Worm (Caenorhabditis elegans) whole organism, L2 larva: ENCODE data around the gene oac-1.

Experiments used
- C34F6.9 ChIP-seq: fragments of 150-350 bp; optimal IDR thresholded peaks from 2 replicates; lab custom pipeline; 2014; ENCODE audit warnings: missing biosample characterization, missing genetic modification characterization
- F13H6.1 ChIP-seq: sonication (generic microtip); optimal IDR thresholded peaks from 2 replicates; lab custom pipeline; 2016; ENCODE audit warnings: missing genetic modification characterization, missing compliant biosample characterization
- R02D3.7 ChIP-seq: fragments of 150-350 bp; optimal IDR thresholded peaks from 2 replicates; lab custom pipeline; 2014; ENCODE audit warnings: missing biosample characterization, missing genetic modification characterization
- alr-1 ChIP-seq: fragments of 150-350 bp; optimal IDR thresholded peaks from 2 replicates; lab custom pipeline; 2014; ENCODE audit warnings: missing biosample characterization, missing genetic modification characterization
- ama-1 ChIP-seq: fragments of 150-350 bp; optimal IDR thresholded peaks from 2 replicates; lab custom pipeline; 2018; ENCODE audit warnings: inconsistent platforms
- blmp-1 ChIP-seq: sonication (generic microtip); optimal IDR thresholded peaks from 2 replicates; lab custom pipeline; 2017; ENCODE audit warnings: missing genetic modification characterization, mild to moderate bottlenecking, missing compliant biosample characterization, antibody characterized with exemption, moderate library complexity; ENCODE audit not compliant: insufficient read depth
- ceh-16 ChIP-seq: fragments of 150-350 bp; optimal IDR thresholded peaks from 2 replicates; lab custom pipeline; 2014; ENCODE audit warnings: missing biosample characterization, missing genetic modification characterization
- ceh-82 ChIP-seq: fragments of 150-350 bp; optimal IDR thresholded peaks from 2 replicates; lab custom pipeline; 2014; ENCODE audit warnings: missing biosample characterization, missing genetic modification characterization
- crh-2 ChIP-seq: sonication (generic microtip); optimal IDR thresholded peaks from 2 replicates; lab custom pipeline; 2017; ENCODE audit warnings: missing biosample characterization, missing genetic modification characterization
- egl-27 ChIP-seq: sonication (generic microtip); optimal IDR thresholded peaks from 3 replicates; lab custom pipeline; 2017; ENCODE audit warnings: missing biosample characterization, missing genetic modification reagents, missing genetic modification characterization
- elt-1 ChIP-seq: fragments of 150-350 bp; optimal IDR thresholded peaks from 2 replicates; lab custom pipeline; 2014; ENCODE audit warnings: missing biosample characterization, missing genetic modification characterization
- elt-3 ChIP-seq: sonication (generic microtip); optimal IDR thresholded peaks from 2 replicates; lab custom pipeline; 2017; ENCODE audit warnings: missing biosample characterization, missing genetic modification characterization
- fos-1 ChIP-seq: fragments of 150-350 bp; optimal IDR thresholded peaks from 2 replicates; lab custom pipeline; 2014; ENCODE audit warnings: missing biosample characterization, missing genetic modification characterization
- gmeb-1 ChIP-seq: fragments of 150-350 bp; optimal IDR thresholded peaks from 2 replicates; lab custom pipeline; 2014; ENCODE audit warnings: missing biosample characterization, missing genetic modification characterization
- lin-11 ChIP-seq: fragments of 150-350 bp; sonication (generic microtip); optimal IDR thresholded peaks from 2 replicates; lab custom pipeline; 2014; ENCODE audit warnings: missing biosample characterization, missing genetic modification characterization, inconsistent platforms, mixed read lengths
- lin-39 ChIP-seq: fragments of 150-350 bp; optimal IDR thresholded peaks from 2 replicates; lab custom pipeline; 2014; ENCODE audit warnings: missing biosample characterization, missing genetic modification reagents, missing genetic modification characterization
- lsy-2 ChIP-seq, 2 experiments: fragments of 150-350 bp in 1 of 2; sonication (generic microtip) in 1 of 2; optimal IDR thresholded peaks; 2 replicates each; lab custom pipeline; 2014 to 2017; ENCODE audit warnings: missing biosample characterization in 2 of 2, missing genetic modification characterization in 2 of 2
- mdl-1 ChIP-seq, 2 experiments: fragments of 150-350 bp in 1 of 2; sonication (generic microtip) in 1 of 2; optimal IDR thresholded peaks; 2 replicates each; lab custom pipeline; 2017; ENCODE audit warnings: missing biosample characterization in 2 of 2, missing genetic modification characterization in 2 of 2
- nhr-10 ChIP-seq: sonication (generic microtip); optimal IDR thresholded peaks from 2 replicates; lab custom pipeline; 2017; ENCODE audit warnings: missing biosample characterization, missing genetic modification characterization
- nhr-11 ChIP-seq: fragments of 150-350 bp; optimal IDR thresholded peaks from 2 replicates; lab custom pipeline; 2014; ENCODE audit warnings: missing biosample characterization, missing genetic modification characterization
- nhr-12 ChIP-seq: fragments of 150-350 bp; optimal IDR thresholded peaks from 2 replicates; lab custom pipeline; 2014; ENCODE audit warnings: missing biosample characterization, missing genetic modification characterization
- nhr-129 ChIP-seq: fragments of 150-350 bp; optimal IDR thresholded peaks from 2 replicates; lab custom pipeline; 2014; ENCODE audit warnings: missing biosample characterization, missing genetic modification characterization
- nhr-21 ChIP-seq: fragments of 150-350 bp; optimal IDR thresholded peaks from 2 replicates; lab custom pipeline; 2014; ENCODE audit warnings: missing biosample characterization, missing genetic modification characterization
- nhr-23 ChIP-seq: fragments of 150-350 bp; optimal IDR thresholded peaks from 2 replicates; lab custom pipeline; 2014; ENCODE audit warnings: missing biosample characterization, missing genetic modification reagents, missing genetic modification characterization
- nhr-237 ChIP-seq: fragments of 150-350 bp; optimal IDR thresholded peaks from 2 replicates; lab custom pipeline; 2014; ENCODE audit warnings: missing biosample characterization, missing genetic modification characterization
- nhr-25 ChIP-seq: fragments of 150-350 bp; sonication (generic microtip); optimal IDR thresholded peaks from 3 replicates; lab custom pipeline; 2014; ENCODE audit warnings: missing biosample characterization, missing genetic modification characterization
- nhr-6 ChIP-seq: fragments of 150-350 bp; optimal IDR thresholded peaks from 2 replicates; lab custom pipeline; 2014; ENCODE audit warnings: missing biosample characterization, missing genetic modification characterization
- peb-1 ChIP-seq: fragments of 150-350 bp; optimal IDR thresholded peaks from 2 replicates; lab custom pipeline; 2014; ENCODE audit warnings: missing biosample characterization, missing genetic modification characterization
- sem-4 ChIP-seq: fragments of 150-350 bp; optimal IDR thresholded peaks from 2 replicates; lab custom pipeline; 2014; ENCODE audit warnings: missing biosample characterization, missing genetic modification reagents, missing genetic modification characterization
- skn-1 ChIP-seq: sonication (generic microtip); optimal IDR thresholded peaks from 2 replicates; lab custom pipeline; 2017; ENCODE audit warnings: missing biosample characterization, missing genetic modification characterization
- sma-3 ChIP-seq: sonication (generic microtip); optimal IDR thresholded peaks from 2 replicates; lab custom pipeline; 2016; ENCODE audit warnings: missing genetic modification reagents, missing genetic modification characterization, missing compliant biosample characterization
- sma-9 ChIP-seq, 2 experiments: fragments of 150-350 bp in 1 of 2; sonication (generic microtip) in 1 of 2; optimal IDR thresholded peaks; 2 replicates each; lab custom pipeline; 2014 to 2016; ENCODE audit warnings: missing genetic modification characterization in 2 of 2, mild to moderate bottlenecking in 1 of 2, missing biosample characterization in 1 of 2, missing compliant biosample characterization in 1 of 2, missing genetic modification reagents in 1 of 2, moderate library complexity in 1 of 2
- snpc-4 ChIP-seq: fragments of 150-350 bp; optimal IDR thresholded peaks from 2 replicates; lab custom pipeline; 2014; ENCODE audit warnings: missing biosample characterization, missing genetic modification characterization
- unc-39 ChIP-seq: fragments of 150-350 bp; optimal IDR thresholded peaks from 2 replicates; lab custom pipeline; 2014; ENCODE audit warnings: missing biosample characterization, missing genetic modification characterization
- unc-55 ChIP-seq: fragments of 150-350 bp; sonication (generic microtip); optimal IDR thresholded peaks from 3 replicates; lab custom pipeline; 2014; ENCODE audit warnings: missing biosample characterization, missing genetic modification reagents, missing genetic modification characterization
- unc-62 ChIP-seq: fragments of 150-350 bp; optimal IDR thresholded peaks from 2 replicates; lab custom pipeline; 2014; ENCODE audit warnings: missing biosample characterization, missing genetic modification reagents, missing genetic modification characterization
- ztf-1 ChIP-seq: fragments of 200-800 bp; sonication (Bioruptor generic); conservative IDR thresholded peaks from 2 replicates; pipeline ENCODE4 v1.3.6; 2022; ENCODE audit warnings: missing genetic modification characterization, missing compliant biosample characterization
- ztf-11 ChIP-seq: sonication (generic microtip); optimal IDR thresholded peaks from 2 replicates; lab custom pipeline; 2017; ENCODE audit warnings: missing biosample characterization, missing genetic modification characterization
- ztf-4 ChIP-seq: fragments of 150-350 bp; optimal IDR thresholded peaks from 2 replicates; lab custom pipeline; 2014; ENCODE audit warnings: missing biosample characterization, missing genetic modification characterization

oac-1 gene

ce11 chrV:19529168-19529567 is 26.6 kb downstream of the oac-1 start (continued):
- TF ChIP-seq ceh-82 (peak; percentile 10), R02D3.7 (tag; lab: Kevin White, UChicago) (no peak), mdl-1 (tag; optimal IDR thresholded peaks at IDR 0.05; lab: Kevin White, UChicago) (peak; percentile 98 to 99), skn-1 (no peak), peb-1 (tag; lab: Kevin White, UChicago) (no peak)

DNA sequence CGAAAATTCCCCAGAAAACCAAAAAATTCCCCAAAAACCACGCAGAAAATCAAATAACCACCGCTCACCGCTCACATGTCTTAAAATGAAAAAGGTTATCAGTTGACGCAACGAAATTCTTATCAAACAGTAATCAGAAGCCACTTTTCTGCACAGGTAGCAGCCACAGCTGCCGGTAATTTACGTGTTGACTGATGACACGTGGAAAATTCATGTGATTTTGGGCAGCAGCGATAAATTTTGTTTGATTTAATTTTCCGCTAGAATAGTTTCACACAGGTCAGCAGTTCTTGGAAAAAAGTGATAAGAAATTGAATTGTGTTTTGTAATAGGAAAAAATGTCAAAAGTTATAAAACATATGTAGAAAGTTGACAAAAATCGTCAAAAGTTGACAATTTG is 28.2 kb downstream of the oac-1 start:
- TF ChIP-seq nhr-129 (tag; lab: Kevin White, UChicago) (peak; percentile 41), gmeb-1 (tag; lab: Kevin White, UChicago) (peak; percentile 66), crh-2 (tag; lab: Kevin White, UChicago) (peak; percentile 98), nhr-12 (no peak), blmp-1 (tag; lab: Kevin White, UChicago) (peak; percentile 16), nhr-11 (tag; lab: Kevin White, UChicago) (no peak), fos-1 (peak; percentile 95), nhr-25 (tag; lab: Kevin White, UChicago) (peak; percentile 57), egl-27 (tag; lab: Kevin White, UChicago) (peak; percentile 30), F13H6.1 (peak; percentile 60), lsy-2 (tag; optimal IDR thresholded peaks at IDR 0.05; lab: Kevin White, UChicago) (peak in 1 of 2 experiments; percentile 13), nhr-10 (tag; lab: Kevin White, UChicago) (no peak), mdl-1 (tag; optimal IDR thresholded peaks at IDR 0.05; lab: Kevin White, UChicago) (peak in 1 of 2 experiments; percentile 33), C34F6.9 (tag; lab: Kevin White, UChicago) (no peak), sma-9 (GFP tag; optimal IDR thresholded peaks at IDR 0.05; lab: Kevin White, UChicago) (peak; percentile 96), sma-9 (tag; optimal IDR thresholded peaks at IDR 0.05; lab: Kevin White, UChicago) (no peak), nhr-21 (tag; lab: Kevin White, UChicago) (peak; percentile 53), sma-3 (GFP tag; lab: Kevin White, UChicago) (peak; percentile 73)

ce11 chrV:19526197-19526596 is 29.6 kb downstream of the oac-1 start:
- no peak for TF ChIP-seq peb-1 (tag; lab: Kevin White, UChicago)
- TF ChIP-seq ceh-16 (tag; lab: Kevin White, UChicago) = no peak
- TF ChIP-seq fos-1 = no peak
- peak; percentile 65 for TF ChIP-seq nhr-25 (tag; lab: Kevin White, UChicago)
- TF ChIP-seq sma-9 (GFP tag; optimal IDR thresholded peaks at IDR 0.05; lab: Kevin White, UChicago) = peak; percentile 9
- no peak for TF ChIP-seq sma-9 (tag; optimal IDR thresholded peaks at IDR 0.05; lab: Kevin White, UChicago)
- peak; percentile 26 for TF ChIP-seq blmp-1 (tag; lab: Kevin White, UChicago)

- TF ChIP-seq lsy-2 (tag; optimal IDR thresholded peaks at IDR 0.05; lab: Kevin White, UChicago) (peak in 1 of 2 experiments; percentile 34), elt-3 (tag; lab: Kevin White, UChicago) (no peak), fos-1 (peak; percentile 6), nhr-237 (tag; lab: Kevin White, UChicago) (no peak), F13H6.1 (peak; percentile 4), crh-2 (tag; lab: Kevin White, UChicago) (peak; percentile 82), nhr-23 (tag; lab: Kevin White, UChicago) (no peak), mdl-1 (tag; optimal IDR thresholded peaks at IDR 0.05; lab: Kevin White, UChicago) (peak in 1 of 2 experiments; percentile 33), sma-9 (GFP tag; optimal IDR thresholded peaks at IDR 0.05; lab: Kevin White, UChicago) (peak; percentile 66), sma-9 (tag; optimal IDR thresholded peaks at IDR 0.05; lab: Kevin White, UChicago) (no peak)
- TF ChIP-seq, all 48 proteins: peak for 6
Measured at ce11 chrV:19524569-19524968, 31.2 kb downstream of the oac-1 start.

DNA sequence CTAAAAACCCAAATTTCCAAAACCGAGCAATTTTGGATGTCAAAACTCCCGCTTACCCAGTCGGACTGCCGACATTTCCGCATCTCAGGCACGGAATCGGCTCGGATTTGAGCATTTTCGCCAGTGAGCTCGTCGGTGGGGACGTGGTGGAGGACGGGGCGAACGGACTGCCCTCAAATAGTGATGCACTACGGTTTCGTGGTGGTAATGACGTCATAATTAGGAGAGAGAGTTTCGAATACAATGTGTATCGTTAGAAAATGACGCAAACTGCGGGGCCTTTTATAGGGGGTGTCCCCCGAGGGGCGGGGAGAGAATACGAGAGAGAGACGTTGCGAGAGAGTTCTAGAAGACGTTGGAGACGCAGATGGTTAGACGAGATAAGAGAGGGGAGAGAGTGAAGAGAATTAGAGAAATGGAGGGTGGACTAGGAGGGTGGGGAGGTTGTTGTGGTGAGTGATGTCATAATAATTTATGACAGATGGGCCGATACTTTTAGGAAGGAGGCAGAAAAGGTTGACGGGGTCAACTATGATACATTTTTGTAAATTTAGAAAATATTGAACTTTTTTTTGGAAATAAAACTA is 33.1 kb downstream of the oac-1 start:
- TF ChIP-seq ceh-16 (tag; lab: Kevin White, UChicago) (peak; percentile 47), nhr-12 (no peak), unc-55 (GFP tag; lab: Kevin White, UChicago) (peak; percentile 91), ztf-4 (tag; lab: Kevin White, UChicago) (peak; percentile 92), ama-1 (lab: Kevin White, UChicago) (peak; percentile 94), sma-9 (GFP tag; optimal IDR thresholded peaks at IDR 0.05; lab: Kevin White, UChicago) (peak; percentile 98), sma-9 (tag; optimal IDR thresholded peaks at IDR 0.05; lab: Kevin White, UChicago) (peak; percentile 30), mdl-1 (tag; optimal IDR thresholded peaks at IDR 0.05; lab: Kevin White, UChicago) (peak; percentile 75 to 89), lin-39 (tag; lab: Kevin White, UChicago) (peak; percentile 11), lsy-2 (tag; optimal IDR thresholded peaks at IDR 0.05; lab: Kevin White, UChicago) (peak; percentile 65 to 89), skn-1 (no peak), sma-3 (GFP tag; lab: Kevin White, UChicago) (peak; percentile 96), unc-62 (GFP tag; lab: Kevin White, UChicago) (peak; percentile 73), nhr-237 (tag; lab: Kevin White, UChicago) (peak; percentile 47), nhr-6 (peak; percentile 88), ztf-1 (GFP tag; lab: Robert Waterston, UW) (no peak), nhr-11 (tag; lab: Kevin White, UChicago) (no peak), ztf-11 (tag; lab: Kevin White, UChicago) (no peak), sem-4 (tag; lab: Kevin White, UChicago) (peak; percentile 91), unc-39 (tag; lab: Kevin White, UChicago) (no peak), lin-11 (peak; percentile 52), ceh-82 (peak; percentile 14), alr-1 (no peak), fos-1 (peak; percentile 79), nhr-10 (tag; lab: Kevin White, UChicago) (peak; percentile 71), elt-1 (no peak), crh-2 (tag; lab: Kevin White, UChicago) (peak; percentile 93), snpc-4 (peak; percentile 62), nhr-25 (tag; lab: Kevin White, UChicago) (peak; percentile 94), blmp-1 (tag; lab: Kevin White, UChicago) (peak; percentile 77)
